Worm (Caenorhabditis elegans) whole organism, L4/young adult: Measurements from ENCODE around the gene T23B7.2.

Source experiments
- W03F9.2 ChIP-seq: fragments of 150-350 bp; optimal IDR thresholded peaks from 2 replicates; lab custom pipeline; 2014; ENCODE audit warnings: missing biosample characterization, missing genetic modification characterization
- dao-5 ChIP-seq: sonication (generic microtip); optimal IDR thresholded peaks from 2 replicates; lab custom pipeline; 2016; ENCODE audit warnings: missing genotype, missing genetic modification characterization, moderate library complexity, missing compliant biosample characterization
- him-1 ChIP-seq: sonication (generic microtip); optimal IDR thresholded peaks from 2 replicates; lab custom pipeline; 2016; ENCODE audit warnings: missing genotype, missing genetic modification reagents, missing genetic modification characterization, missing compliant biosample characterization

Gene T23B7.2

ce11 chrII:4802917-4803316 is 39.1 kb downstream of the T23B7.2 start:
- TF ChIP-seq him-1 (tag; lab: Kevin White, UChicago) (no peak), W03F9.2 (tag; lab: Kevin White, UChicago) (no peak), dao-5 (tag; lab: Kevin White, UChicago) (no peak)

- TF ChIP-seq him-1 (tag; lab: Kevin White, UChicago), result no peak
These were observed 41.5 kb downstream of the T23B7.2 start for ce11 chrII:4800524-4800923.

ce11 chrII:4797071-4797470 is 45.0 kb downstream of the T23B7.2 start, which contains the start of gene C33F10.14:
C33F10.14 (plus strand) TSS chrII:4797371.
- TF ChIP-seq him-1 (tag; lab: Kevin White, UChicago), result no peak
- TF ChIP-seq dao-5 (tag; lab: Kevin White, UChicago), result no peak
- no peak for TF ChIP-seq W03F9.2 (tag; lab: Kevin White, UChicago)

- TF ChIP-seq W03F9.2 (tag; lab: Kevin White, UChicago), result no peak
- TF ChIP-seq him-1 (tag; lab: Kevin White, UChicago), result no peak
- no peak for TF ChIP-seq dao-5 (tag; lab: Kevin White, UChicago)
These were observed 46.6 kb downstream of the T23B7.2 start, which contains the start of gene C33F10.4 for ce11 chrII:4795461-4795860. C33F10.4 (plus strand) TSS chrII:4795761.

ce11 chrII:4793320-4793719 is 48.7 kb downstream of the T23B7.2 start:
- TF ChIP-seq him-1 (tag; lab: Kevin White, UChicago) (no peak), W03F9.2 (tag; lab: Kevin White, UChicago) (no peak), dao-5 (tag; lab: Kevin White, UChicago) (no peak)
